Worm (Caenorhabditis elegans) whole organism, L4 larva: ENCODE data around the gene F56C3.7.
"Not testable (repeated sequence)": the region's sequence is repeated elsewhere in the genome, so short reads cannot be mapped to it uniquely, and the experiment has no call there.

Experiments used
- D1046.2 ChIP-seq: fragments of 200-800 bp; sonication (Bioruptor generic); IDR thresholded peaks from 2 replicates; pipeline ENCODE4 v1.3.6; 2022; ENCODE audit warnings: missing genetic modification characterization, missing compliant biosample characterization
- F10B5.3 ChIP-seq: sonication (generic microtip); optimal IDR thresholded peaks from 2 replicates; lab custom pipeline; 2016; ENCODE audit warnings: mild to moderate bottlenecking, missing genetic modification characterization, missing compliant biosample characterization
- F49E8.2 ChIP-seq: sonication (generic microtip); optimal IDR thresholded peaks from 2 replicates; lab custom pipeline; 2016; ENCODE audit warnings: missing compliant biosample characterization, mild to moderate bottlenecking, missing genetic modification characterization, borderline replicate concordance
- R02D3.7 ChIP-seq: fragments of 150-350 bp; sonication (generic microtip); optimal IDR thresholded peaks from 3 replicates; lab custom pipeline; 2014; ENCODE audit warnings: missing biosample characterization, missing genetic modification characterization
- T20F7.1 ChIP-seq: fragments of 200-800 bp; sonication (Bioruptor generic); optimal IDR thresholded peaks from 2 replicates; lab custom pipeline; 2018; ENCODE audit warnings: mild to moderate bottlenecking, missing genetic modification characterization, missing compliant biosample characterization
- aha-1 ChIP-seq: fragments of 150-350 bp; peaks from one replicate; lab custom pipeline; 2014; ENCODE audit warnings: missing biosample characterization, missing genetic modification characterization
- ama-1 ChIP-seq: fragments of 150-350 bp; optimal IDR thresholded peaks from 2 replicates; lab custom pipeline; 2014; ENCODE audit warnings: inconsistent platforms, mixed read lengths
- arid-1 ChIP-seq: fragments of 200-800 bp; sonication (Bioruptor generic); conservative IDR thresholded peaks from 2 replicates; pipeline ENCODE4 v1.3.6; 2022; ENCODE audit warnings: missing genetic modification reagents, missing genetic modification characterization, missing compliant biosample characterization
- ceh-32 ChIP-seq: sonication (generic microtip); optimal IDR thresholded peaks from 2 replicates; lab custom pipeline; 2016; ENCODE audit warnings: mild to moderate bottlenecking, missing genetic modification characterization, missing compliant biosample characterization; ENCODE audit not compliant: poor library complexity
- ceh-44 ChIP-seq: fragments of 200-800 bp; sonication (Bioruptor generic); IDR thresholded peaks from 2 replicates; pipeline ENCODE4 v1.3.6; 2022; ENCODE audit warnings: missing genetic modification reagents, missing genetic modification characterization, missing compliant biosample characterization
- ceh-62 ChIP-seq: sonication (generic microtip); optimal IDR thresholded peaks from 2 replicates; lab custom pipeline; 2017; ENCODE audit warnings: missing biosample characterization, missing genetic modification characterization
- cey-2 ChIP-seq: sonication (generic microtip); optimal IDR thresholded peaks from 3 replicates; lab custom pipeline; 2017; ENCODE audit warnings: missing genetic modification characterization, mild to moderate bottlenecking, missing compliant biosample characterization, antibody characterized with exemption, borderline replicate concordance; ENCODE audit not compliant: insufficient read depth
- daf-12 ChIP-seq: fragments of 150-350 bp; optimal IDR thresholded peaks from 2 replicates; lab custom pipeline; 2014; ENCODE audit warnings: missing biosample characterization, missing genetic modification reagents, missing genetic modification characterization
- daf-16 ChIP-seq, 3 experiments: sonication (generic microtip); optimal IDR thresholded peaks; 2 replicates each; lab custom pipeline; 2016 to 2017; ENCODE audit warnings: missing genetic modification characterization in 3 of 3, missing genetic modification reagents in 3 of 3, mild to moderate bottlenecking in 2 of 3, missing compliant biosample characterization in 2 of 3, missing biosample characterization in 1 of 3, moderate library complexity in 1 of 3
- duxl-1 ChIP-seq: sonication (generic microtip); optimal IDR thresholded peaks from 2 replicates; lab custom pipeline; 2016; ENCODE audit warnings: mild to moderate bottlenecking, missing genetic modification characterization, moderate library complexity, missing compliant biosample characterization; ENCODE audit not compliant: poor library complexity
- egl-43 ChIP-seq: fragments of 200-800 bp; sonication (Bioruptor generic); IDR thresholded peaks from 2 replicates; pipeline ENCODE4 v1.3.6; 2022; ENCODE audit warnings: missing genetic modification reagents, missing genetic modification characterization, missing compliant biosample characterization
- fkh-10 ChIP-seq: fragments of 150-350 bp; optimal IDR thresholded peaks from 2 replicates; lab custom pipeline; 2014; ENCODE audit warnings: missing biosample characterization, missing genetic modification reagents, missing genetic modification characterization
- hif-1 ChIP-seq, 2 experiments: sonication (generic microtip); optimal IDR thresholded peaks; 2 replicates each; lab custom pipeline; 2016 to 2017; ENCODE audit warnings: missing compliant biosample characterization in 2 of 2, missing genetic modification characterization in 2 of 2, missing genetic modification reagents in 2 of 2, missing genotype in 2 of 2, mild to moderate bottlenecking in 1 of 2
- hlh-11 ChIP-seq: fragments of 200-800 bp; sonication (Bioruptor generic); optimal IDR thresholded peaks from 2 replicates; lab custom pipeline; 2018; ENCODE audit warnings: mild to moderate bottlenecking, missing genetic modification characterization, missing compliant biosample characterization
- lim-7 ChIP-seq: fragments of 200-800 bp; sonication (Bioruptor generic); IDR thresholded peaks from 2 replicates; pipeline ENCODE4 v1.3.6; 2022; ENCODE audit warnings: missing genetic modification characterization, missing compliant biosample characterization
- lin-39 ChIP-seq: fragments of 150-350 bp; optimal IDR thresholded peaks from 2 replicates; lab custom pipeline; 2014; ENCODE audit warnings: missing biosample characterization, missing genetic modification reagents, missing genetic modification characterization
- lsy-2 ChIP-seq, 2 experiments: fragments of 150-350 bp in 1 of 2; sonication (generic microtip) in 1 of 2; optimal IDR thresholded peaks; 2 replicates each; lab custom pipeline; 2014 to 2017; ENCODE audit warnings: missing biosample characterization in 2 of 2, missing genetic modification characterization in 2 of 2
- madf-5 ChIP-seq, 2 experiments: fragments of 200-800 bp; sonication (Bioruptor generic); IDR thresholded peaks; 2 replicates each; pipeline ENCODE4 v1.3.6; 2022; ENCODE audit warnings: missing compliant biosample characterization in 2 of 2, missing genetic modification characterization in 2 of 2
- mdl-1 ChIP-seq, 2 experiments: fragments of 150-350 bp in 1 of 2; sonication (generic microtip) in 1 of 2; optimal IDR thresholded peaks; 2 replicates each; lab custom pipeline; 2014 to 2017; ENCODE audit warnings: missing biosample characterization in 2 of 2, missing genetic modification characterization in 2 of 2
- mdt-29 ChIP-seq: fragments of 200-800 bp; sonication (Bioruptor generic); IDR thresholded peaks from 2 replicates; pipeline ENCODE4 v1.3.6; 2022; ENCODE audit warnings: missing genetic modification reagents, missing genetic modification characterization, missing compliant biosample characterization
- mxl-3 ChIP-seq: fragments of 200-800 bp; sonication (Bioruptor generic); optimal IDR thresholded peaks from 2 replicates; lab custom pipeline; 2018; ENCODE audit warnings: mild to moderate bottlenecking, missing genetic modification characterization, missing compliant biosample characterization
- nhr-10 ChIP-seq: fragments of 150-350 bp; optimal IDR thresholded peaks from 2 replicates; lab custom pipeline; 2014; ENCODE audit warnings: missing biosample characterization, missing genetic modification characterization
- nhr-111 ChIP-seq: fragments of 200-800 bp; sonication (Bioruptor generic); optimal IDR thresholded peaks from 2 replicates; lab custom pipeline; 2018; ENCODE audit warnings: mild to moderate bottlenecking, missing genetic modification characterization, missing compliant biosample characterization
- nhr-25 ChIP-seq: sonication (generic microtip); optimal IDR thresholded peaks from 2 replicates; lab custom pipeline; 2017; ENCODE audit warnings: missing genetic modification characterization, mild to moderate bottlenecking, missing compliant biosample characterization, antibody characterized with exemption, moderate library complexity, borderline replicate concordance; ENCODE audit not compliant: insufficient read depth
- nhr-28 ChIP-seq: fragments of 150-350 bp; optimal IDR thresholded peaks from 2 replicates; lab custom pipeline; 2014; ENCODE audit warnings: missing biosample characterization, missing genetic modification characterization
- nhr-6 ChIP-seq: fragments of 150-350 bp; optimal IDR thresholded peaks from 2 replicates; lab custom pipeline; 2014; ENCODE audit warnings: missing biosample characterization, missing genetic modification characterization
- nhr-77 ChIP-seq: fragments of 150-350 bp; optimal IDR thresholded peaks from 2 replicates; lab custom pipeline; 2014; ENCODE audit warnings: missing biosample characterization, missing genetic modification characterization
- php-3 ChIP-seq: fragments of 200-800 bp; sonication (Bioruptor generic); IDR thresholded peaks from 2 replicates; pipeline ENCODE4 v1.3.6; 2022; ENCODE audit warnings: missing genetic modification reagents, missing genetic modification characterization, missing compliant biosample characterization
- sdz-12 ChIP-seq: fragments of 200-800 bp; sonication (Bioruptor generic); optimal IDR thresholded peaks from 2 replicates; lab custom pipeline; 2018; ENCODE audit warnings: mild to moderate bottlenecking, missing genetic modification characterization, missing compliant biosample characterization
- snpc-4 ChIP-seq: fragments of 150-350 bp; optimal IDR thresholded peaks from 2 replicates; lab custom pipeline; 2014; ENCODE audit warnings: missing biosample characterization, missing genetic modification characterization
- spr-1 ChIP-seq: sonication (generic microtip); optimal IDR thresholded peaks from 2 replicates; lab custom pipeline; 2016; ENCODE audit warnings: mild to moderate bottlenecking, missing genetic modification characterization, missing compliant biosample characterization
- zfp-3 ChIP-seq: fragments of 200-800 bp; sonication (Bioruptor generic); conservative IDR thresholded peaks from 2 replicates; pipeline ENCODE4 v1.3.6; 2022; ENCODE audit warnings: missing genetic modification reagents, missing genetic modification characterization, missing compliant biosample characterization
- zip-11 ChIP-seq: fragments of 200-800 bp; sonication (Bioruptor generic); IDR thresholded peaks from 2 replicates; pipeline ENCODE4 v1.3.6; 2022; ENCODE audit warnings: missing genetic modification characterization, missing compliant biosample characterization
- zip-2 ChIP-seq: fragments of 150-350 bp; optimal IDR thresholded peaks from 2 replicates; lab custom pipeline; 2014; ENCODE audit warnings: missing biosample characterization, missing genetic modification characterization
- ztf-7 ChIP-seq: fragments of 150-350 bp; optimal IDR thresholded peaks from 2 replicates; lab custom pipeline; 2014; ENCODE audit warnings: missing biosample characterization, missing genetic modification characterization

Gene F56C3.7

DNA sequence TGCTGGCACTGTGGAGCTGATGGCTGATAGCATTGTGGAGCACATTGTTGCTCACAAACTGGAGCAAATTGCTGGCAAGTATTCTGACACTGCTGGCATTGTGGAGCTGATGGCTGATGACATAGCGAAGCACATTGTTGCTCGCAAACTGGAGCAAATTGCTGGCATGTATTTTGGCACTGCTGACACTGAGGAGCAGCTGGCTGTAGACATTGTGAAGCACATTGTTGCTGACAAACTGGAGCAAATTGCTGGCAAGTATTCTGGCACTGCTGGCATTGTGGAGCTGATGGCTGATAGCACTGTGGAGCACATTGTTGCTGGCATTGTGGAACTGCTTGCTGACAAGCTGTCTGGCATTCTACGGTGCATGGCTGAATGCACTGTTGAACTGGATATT lies 38.6 kb upstream of the F56C3.7 start:
- peak; percentile 91 for TF ChIP-seq aha-1
- no peak for TF ChIP-seq R02D3.7

DNA sequence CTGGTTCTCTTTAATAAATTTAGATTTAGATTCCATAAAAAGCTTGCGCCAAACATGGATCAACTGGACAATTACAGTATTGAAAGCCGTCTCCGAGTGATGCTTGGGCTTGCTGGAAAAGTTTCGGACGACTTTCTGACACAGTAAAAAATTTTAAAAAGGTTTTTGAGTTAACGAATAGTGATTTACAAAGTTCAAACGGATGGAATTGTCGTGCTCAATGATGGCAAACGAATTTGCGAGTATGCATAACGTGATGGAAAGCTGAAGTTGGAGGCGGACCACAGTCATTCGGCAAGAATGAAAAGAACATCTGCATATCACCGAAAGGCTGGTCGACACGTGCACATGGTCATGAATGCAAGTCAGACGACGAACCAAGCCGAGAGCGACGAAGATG lies 33.4 kb upstream of the F56C3.7 start, which contains the start of gene ZK402.1:
ZK402.1 (plus strand) TSS at position 301 of the 400 bp plus-strand sequence.
- not testable (repeated sequence) for TF ChIP-seq mxl-3 (GFP tag; lab: Kevin White, UChicago); arid-1 (GFP tag; lab: Robert Waterston, UW); ztf-7 (tag; lab: Kevin White, UChicago)

DNA sequence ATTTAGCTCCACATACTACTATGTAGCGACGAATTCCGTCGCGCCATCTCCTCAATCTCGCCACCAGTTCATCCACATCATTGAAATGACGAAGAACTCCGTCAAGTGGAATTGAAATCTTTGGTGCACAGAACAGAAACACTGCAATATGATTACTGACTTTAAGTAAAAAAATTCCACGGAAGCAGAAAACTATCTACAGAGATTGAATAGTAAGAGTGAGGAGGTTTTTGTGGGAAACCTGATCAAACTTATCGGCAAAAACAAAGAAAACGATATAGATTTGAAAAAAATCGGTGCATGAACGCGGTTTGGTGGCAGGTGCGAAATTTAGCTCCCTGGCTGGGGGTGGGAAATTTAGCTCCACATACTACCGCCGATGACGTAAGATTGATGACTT lies 32.9 kb upstream of the F56C3.7 start, which contains the start of gene ZK402.2:
ZK402.2 (plus strand) TSS at position 301 of the 400 bp plus-strand sequence.
- not testable (repeated sequence) for TF ChIP-seq daf-12, ceh-62, cey-2 (tag; lab: Kevin White, UChicago)

DNA sequence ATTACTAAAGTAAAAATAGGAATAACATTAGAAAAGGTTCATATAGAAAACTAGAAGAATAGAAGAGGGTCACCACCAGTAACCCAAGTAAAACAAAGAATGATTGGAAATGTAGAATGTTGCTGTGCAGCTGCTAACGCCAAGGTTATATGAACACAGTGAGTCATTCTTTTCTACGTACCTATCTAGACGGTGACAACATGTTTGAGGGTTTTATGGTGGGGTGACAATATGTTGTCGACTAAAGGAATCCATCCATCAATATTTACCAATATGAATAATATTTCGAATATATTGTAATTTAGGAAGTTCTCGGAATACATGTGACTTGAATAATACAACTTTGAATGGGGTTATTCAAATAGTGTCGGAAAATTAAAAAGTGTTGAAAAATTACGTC lies 30.7 kb upstream of the F56C3.7 start, which contains the start of gene ZK402.5:
ZK402.5 (minus strand) TSS at position 101 of the 400 bp plus-strand sequence.
- TF ChIP-seq duxl-1 (tag; lab: Kevin White, UChicago) (no peak), fkh-10 (GFP tag; lab: Kevin White, UChicago) (no peak)

DNA sequence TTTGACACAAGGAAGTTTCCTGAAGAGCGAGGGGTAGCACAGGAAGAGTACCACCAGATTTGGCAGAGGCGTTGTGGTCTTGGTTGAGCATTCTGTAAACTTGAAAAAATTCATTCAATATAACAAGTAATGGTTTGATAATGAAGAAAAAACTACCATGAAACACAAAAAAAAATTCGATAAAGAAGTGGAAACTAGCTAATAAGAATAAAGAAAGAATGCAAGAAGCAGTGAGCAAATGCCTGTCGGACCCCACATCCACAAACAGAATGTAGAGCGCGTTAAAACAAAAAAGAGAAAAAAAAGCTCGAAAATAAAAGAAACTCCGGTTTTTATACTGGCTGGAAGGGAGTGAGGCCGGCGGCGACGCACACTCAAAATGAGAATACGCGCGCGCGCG lies 26.9 kb upstream of the F56C3.7 start, which contains the start of gene H39E20.1:
H39E20.1 (minus strand) TSS at position 101 of the 400 bp plus-strand sequence.
- TF ChIP-seq hif-1 (tag; optimal IDR thresholded peaks at IDR 0.05; lab: Kevin White, UChicago) (no peak), sdz-12 (no peak), ceh-32 (tag; lab: Kevin White, UChicago) (no peak), ceh-44 (GFP tag; lab: Robert Waterston, UW) (no peak), arid-1 (GFP tag; lab: Robert Waterston, UW) (no peak), madf-5 (GFP tag; IDR thresholded peaks at IDR 0.05; lab: Robert Waterston, UW) (no peak), nhr-111 (GFP tag; lab: Kevin White, UChicago) (no peak), egl-43 (GFP tag; lab: Robert Waterston, UW) (no peak), F49E8.2 (tag; lab: Kevin White, UChicago) (no peak), ama-1 (no peak)

DNA sequence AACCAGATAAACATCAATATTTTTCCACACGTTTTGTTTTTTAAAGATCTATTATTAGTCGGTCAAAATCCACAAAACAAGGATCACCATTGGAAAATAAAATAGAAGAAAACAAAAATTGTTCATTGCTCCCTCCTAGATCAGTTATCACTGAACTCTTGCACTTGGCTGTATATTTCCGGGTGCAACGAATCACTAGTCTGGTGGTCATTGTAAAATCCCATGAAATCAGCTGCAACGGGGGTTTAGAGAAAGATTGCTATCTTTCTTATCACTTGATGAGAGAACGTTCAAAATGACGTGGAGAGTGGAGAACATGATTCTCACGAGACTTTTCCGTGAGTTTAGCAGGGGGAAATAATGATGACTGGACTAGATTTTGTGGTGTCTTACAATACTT lies 25.2 kb upstream of the F56C3.7 start:
- TF ChIP-seq hlh-11 (tag; lab: Kevin White, UChicago) (peak; percentile 83), ceh-62 (tag; lab: Kevin White, UChicago) (no peak), lin-39 (no peak), php-3 (no peak), spr-1 (tag; lab: Kevin White, UChicago) (no peak), zip-11 (GFP tag; lab: Robert Waterston, UW) (no peak), snpc-4 (tag; lab: Kevin White, UChicago) (no peak), nhr-25 (tag; lab: Kevin White, UChicago) (no peak), daf-16 (GFP tag; optimal IDR thresholded peaks at IDR 0.05; lab: Kevin White, UChicago) (peak in 1 of 2 experiments; percentile 74), daf-16 (tag; optimal IDR thresholded peaks at IDR 0.05; lab: Kevin White, UChicago) (no peak), nhr-10 (tag; lab: Kevin White, UChicago) (peak; percentile 25), D1046.2 (GFP tag; lab: Robert Waterston, UW) (no peak), zip-2 (tag; lab: Kevin White, UChicago) (no peak), mdt-29 (GFP tag; lab: Robert Waterston, UW) (no peak), nhr-6 (peak; percentile 7), duxl-1 (tag; lab: Kevin White, UChicago) (no peak), F10B5.3 (tag; lab: Kevin White, UChicago) (no peak), zfp-3 (GFP tag; lab: Robert Waterston, UW) (no peak), lsy-2 (tag; optimal IDR thresholded peaks at IDR 0.05; lab: Kevin White, UChicago) (peak in 1 of 2 experiments; percentile 26), lim-7 (GFP tag; lab: Robert Waterston, UW) (no peak), nhr-28 (tag; lab: Kevin White, UChicago) (peak; percentile 50), T20F7.1 (no peak), ceh-44 (GFP tag; lab: Robert Waterston, UW) (no peak), mdl-1 (tag; optimal IDR thresholded peaks at IDR 0.05; lab: Kevin White, UChicago) (peak in 1 of 2 experiments; percentile 49), aha-1 (no peak), nhr-77 (tag; lab: Kevin White, UChicago) (peak; percentile 22)
